Worm (Caenorhabditis elegans) whole organism, L2 larva: ENCODE measurements around the gene rhy-1.

Experiments
- aly-2 ChIP-seq: fragments of 150-350 bp; optimal IDR thresholded peaks from 2 replicates; lab custom pipeline; 2014; ENCODE audit warnings: missing biosample characterization, missing genetic modification characterization
- blmp-1 ChIP-seq: sonication (generic microtip); optimal IDR thresholded peaks from 2 replicates; lab custom pipeline; 2017; ENCODE audit warnings: missing genetic modification characterization, mild to moderate bottlenecking, missing compliant biosample characterization, antibody characterized with exemption, moderate library complexity; ENCODE audit not compliant: insufficient read depth
- ceh-16 ChIP-seq: fragments of 150-350 bp; optimal IDR thresholded peaks from 2 replicates; lab custom pipeline; 2014; ENCODE audit warnings: missing biosample characterization, missing genetic modification characterization
- ceh-82 ChIP-seq: fragments of 150-350 bp; optimal IDR thresholded peaks from 2 replicates; lab custom pipeline; 2014; ENCODE audit warnings: missing biosample characterization, missing genetic modification characterization
- elt-3 ChIP-seq: sonication (generic microtip); optimal IDR thresholded peaks from 2 replicates; lab custom pipeline; 2017; ENCODE audit warnings: missing biosample characterization, missing genetic modification characterization
- fos-1 ChIP-seq: fragments of 150-350 bp; optimal IDR thresholded peaks from 2 replicates; lab custom pipeline; 2014; ENCODE audit warnings: missing biosample characterization, missing genetic modification characterization
- lin-13 ChIP-seq: fragments of 150-350 bp; optimal IDR thresholded peaks from 2 replicates; lab custom pipeline; 2014; ENCODE audit warnings: missing biosample characterization, missing genetic modification reagents, missing genetic modification characterization
- lin-39 ChIP-seq: fragments of 150-350 bp; optimal IDR thresholded peaks from 2 replicates; lab custom pipeline; 2014; ENCODE audit warnings: missing biosample characterization, missing genetic modification reagents, missing genetic modification characterization
- nhr-129 ChIP-seq: fragments of 150-350 bp; optimal IDR thresholded peaks from 2 replicates; lab custom pipeline; 2014; ENCODE audit warnings: missing biosample characterization, missing genetic modification characterization
- nhr-77 ChIP-seq: fragments of 150-350 bp; optimal IDR thresholded peaks from 2 replicates; lab custom pipeline; 2014; ENCODE audit warnings: missing biosample characterization, missing genetic modification characterization
- skn-1 ChIP-seq: sonication (generic microtip); optimal IDR thresholded peaks from 2 replicates; lab custom pipeline; 2017; ENCODE audit warnings: missing biosample characterization, missing genetic modification characterization
- ztf-1 ChIP-seq: fragments of 200-800 bp; sonication (Bioruptor generic); conservative IDR thresholded peaks from 2 replicates; pipeline ENCODE4 v1.3.6; 2022; ENCODE audit warnings: missing genetic modification characterization, missing compliant biosample characterization

- no peak for TF ChIP-seq lin-39 (tag; lab: Kevin White, UChicago)
- TF ChIP-seq blmp-1 (tag; lab: Kevin White, UChicago): no peak
- TF ChIP-seq nhr-129: peak; percentile 35
- no peak for TF ChIP-seq ceh-16 (tag; lab: Kevin White, UChicago)
- TF ChIP-seq nhr-77 (tag; lab: Kevin White, UChicago): no peak
- TF ChIP-seq fos-1 (tag; lab: Kevin White, UChicago): no peak
- TF ChIP-seq aly-2 (tag; lab: Kevin White, UChicago): no peak
- TF ChIP-seq ceh-82: no peak
- no peak for TF ChIP-seq elt-3 (tag; lab: Kevin White, UChicago)
- TF ChIP-seq lin-13: peak; percentile 9
- TF ChIP-seq ztf-1: no peak
- no peak for TF ChIP-seq skn-1 (tag; lab: Kevin White, UChicago)
These were observed 8.3 kb downstream of the rhy-1 start, which contains the start of gene dpl-1 for ce11 chrII:9169450-9169960.
